Fruit fly (Drosophila melanogaster): ENCODE measurements around the gene PolD1.

PolD1 gene

DNA sequence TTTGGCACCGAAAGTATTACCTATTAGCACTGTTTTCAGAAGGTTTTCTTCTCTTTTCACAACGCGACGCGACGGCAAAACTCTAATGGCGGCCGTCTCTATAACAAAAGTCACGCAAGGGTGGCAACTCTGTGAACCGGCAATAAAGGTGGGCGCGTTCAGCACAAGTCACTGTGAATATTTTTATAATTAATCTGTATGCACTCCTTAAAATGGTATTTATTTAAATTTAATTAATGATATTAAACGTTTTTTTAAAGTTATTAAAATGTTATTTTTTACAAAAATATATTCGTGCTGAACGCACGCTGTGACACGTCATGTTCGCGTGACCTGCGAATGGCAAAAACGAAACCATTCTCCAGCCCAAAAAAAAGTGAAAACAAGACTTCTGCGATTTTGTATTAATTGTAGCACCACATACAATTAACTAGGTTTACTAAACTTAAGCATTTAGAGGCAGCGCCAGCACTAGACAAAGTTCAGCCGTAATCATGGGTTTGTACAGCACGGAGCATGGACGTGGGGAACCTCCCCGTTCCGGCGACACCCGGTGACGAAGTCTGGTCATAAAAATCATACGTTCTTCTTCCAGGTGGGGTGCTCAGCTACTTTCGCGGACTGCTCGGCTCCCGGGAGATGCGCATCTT, 4.7 kb downstream of the PolD1 start, which contains the start of the genes brm and Arl1:
TSS of gene brm (minus strand) at position 87 of the 650 bp plus-strand sequence.
TSS of gene Arl1 (plus strand) at position 353 of the 650 bp plus-strand sequence.
- TF ChIP-seq shn (GFP tag; optimal IDR thresholded peaks at IDR 0.05) (peak; percentile 61), bbx (GFP tag; IDR thresholded peaks at IDR 0.05; ENCODE audit: partially characterized antibody) (no peak), insv (GFP tag; optimal IDR thresholded peaks at IDR 0.05) (peak in 1 of 2 experiments; percentile 84), kni (GFP tag; optimal IDR thresholded peaks at IDR 0.05) (peak; percentile 93), CG10366 (GFP tag; IDR thresholded peaks at IDR 0.05) (peak; percentile 99), CG17829 (tag; optimal IDR thresholded peaks at IDR 0.05) (peak; percentile 99), wdn (GFP tag; IDR thresholded peaks at IDR 0.05) (peak; percentile 97), CG15514 (GFP tag; optimal IDR thresholded peaks at IDR 0.05) (peak; percentile 94), Blimp-1 (GFP tag; optimal IDR thresholded peaks at IDR 0.05) (peak; percentile 95), CG3838 (GFP tag; optimal IDR thresholded peaks at IDR 0.05) (peak; percentile 78), CG12155 (GFP tag; optimal IDR thresholded peaks at IDR 0.05) (peak; percentile 97), Hey (tag; optimal IDR thresholded peaks at IDR 0.05) (peak; percentile 89), Max (GFP tag; optimal IDR thresholded peaks at IDR 0.05) (peak; percentile 98), fd102C (GFP tag; optimal IDR thresholded peaks at IDR 0.05) (peak; percentile 75), pnt (GFP tag; optimal IDR thresholded peaks at IDR 0.05) (peak; percentile 80), gsb (GFP tag; IDR thresholded peaks at IDR 0.05) (peak; percentile 99), CG30431 (GFP tag; optimal IDR thresholded peaks at IDR 0.05) (peak; percentile 98), CG12942 (GFP tag; optimal IDR thresholded peaks at IDR 0.05) (peak; percentile 98), corto (GFP tag; optimal IDR thresholded peaks at IDR 0.05) (peak; percentile 92), CG31365 (tag; optimal IDR thresholded peaks at IDR 0.05) (peak; percentile 76), twi (tag; optimal IDR thresholded peaks at IDR 0.05) (peak; percentile 97), stwl (tag; optimal IDR thresholded peaks at IDR 0.05) (no peak), Dip2 (GFP tag; IDR thresholded peaks at IDR 0.05) (peak; percentile 80), MTF-1 (GFP tag; optimal IDR thresholded peaks at IDR 0.05; ENCODE audit: borderline replicate concordance) (peak; percentile 90), Dref (GFP tag; IDR thresholded peaks at IDR 0.05) (peak; percentile 54), pzg (GFP tag; optimal IDR thresholded peaks at IDR 0.05) (peak; percentile 67), CG18619 (GFP tag; optimal IDR thresholded peaks at IDR 0.05) (peak; percentile 98), CG2875 (GFP tag; optimal IDR thresholded peaks at IDR 0.05) (peak; percentile 82), CG15696 (tag; optimal IDR thresholded peaks at IDR 0.05) (peak; percentile 99), HLHmδ (GFP tag; optimal IDR thresholded peaks at IDR 0.05) (no peak), CG10565 (GFP tag; optimal IDR thresholded peaks at IDR 0.05) (peak; percentile 87), dati (GFP tag; IDR thresholded peaks at IDR 0.05) (peak; percentile 96), zf30C (GFP tag; optimal IDR thresholded peaks at IDR 0.05) (peak; percentile 60), CG10959 (GFP tag; IDR thresholded peaks at IDR 0.05) (peak; percentile 97), Kr (GFP tag; optimal IDR thresholded peaks at IDR 0.05) (peak; percentile 10), nom (GFP tag; optimal IDR thresholded peaks at IDR 0.05) (peak; percentile 91), CG8388 (GFP tag; optimal IDR thresholded peaks at IDR 0.05) (peak; percentile 94), Trl (optimal IDR thresholded peaks at IDR 0.05) (no peak), Trl (GFP tag; optimal IDR thresholded peaks at IDR 0.05) (peak; percentile 85), CG16813 (GFP tag; IDR thresholded peaks at IDR 0.05; ENCODE audit: partially characterized antibody) (peak; percentile 39; the same call in 1 of the 3 replicates), dmrt99B (tag; optimal IDR thresholded peaks at IDR 0.05) (peak; percentile 97), CG10147 (GFP tag; optimal IDR thresholded peaks at IDR 0.05) (peak; percentile 99), CG12236 (GFP tag; optimal IDR thresholded peaks at IDR 0.05) (peak; percentile 4), C15 (GFP tag; IDR thresholded peaks at IDR 0.05) (peak; percentile 99), vfl (GFP tag; optimal IDR thresholded peaks at IDR 0.05) (peak; percentile 93), Pdp1 (GFP tag; optimal IDR thresholded peaks at IDR 0.05) (peak; percentile 92 to 93), scrt (GFP tag; optimal IDR thresholded peaks at IDR 0.05) (peak; percentile 94), tio (GFP tag; optimal IDR thresholded peaks at IDR 0.05) (peak; percentile 97), bcd (GFP tag; optimal IDR thresholded peaks at IDR 0.05) (peak; percentile 99)
